Worm (Caenorhabditis elegans) whole organism, late embryonic: ENCODE results near the gene Y40H7A.4.

Experiments used
- C08G9.2 ChIP-seq: sonication (generic microtip); optimal IDR thresholded peaks from 2 replicates; lab custom pipeline; 2016; ENCODE audit warnings: mild to moderate bottlenecking, missing genetic modification characterization, moderate library complexity, missing compliant biosample characterization
- npax-4 ChIP-seq: sonication (generic microtip); optimal IDR thresholded peaks from 2 replicates; lab custom pipeline; 2016; ENCODE audit warnings: missing genetic modification characterization, missing compliant biosample characterization
- rnt-1 ChIP-seq: sonication (generic microtip); optimal IDR thresholded peaks from 2 replicates; lab custom pipeline; 2016; ENCODE audit warnings: missing genetic modification characterization, missing compliant biosample characterization

ce11 chrIV:15120746-15121145 is 54.6 kb downstream of the Y40H7A.4 start, which contains the start of gene clec-189:
- TF ChIP-seq npax-4 (tag; lab: Kevin White, UChicago) (no peak), rnt-1 (tag; lab: Kevin White, UChicago) (no peak), C08G9.2 (tag; lab: Kevin White, UChicago) (no peak)
